Worm (Caenorhabditis elegans) whole organism, mixed stage, embryonic: Measurements from ENCODE around the gene T25B2.1.

ENCODE experiments used
- M03D4.4 ChIP-seq: sonication (generic microtip); optimal IDR thresholded peaks from 2 replicates; lab custom pipeline; 2017; ENCODE audit warnings: mild to moderate bottlenecking, missing genetic modification characterization, missing compliant biosample characterization
- drap-1 ChIP-seq: fragments of 200-800 bp; sonication (Bioruptor generic); optimal IDR thresholded peaks from 3 replicates; lab custom pipeline; 2018; ENCODE audit warnings: mild to moderate bottlenecking, missing genetic modification characterization, missing compliant biosample characterization
- lin-13 ChIP-seq: fragments of 150-350 bp; optimal IDR thresholded peaks from 2 replicates; lab custom pipeline; 2014; ENCODE audit warnings: missing biosample characterization, missing genetic modification characterization
- lsy-2 ChIP-seq: fragments of 150-350 bp; optimal IDR thresholded peaks from 2 replicates; lab custom pipeline; 2014; ENCODE audit warnings: missing biosample characterization, missing genetic modification characterization
- mab-5 ChIP-seq: fragments of 150-350 bp; optimal IDR thresholded peaks from 2 replicates; lab custom pipeline; 2014; ENCODE audit warnings: missing biosample characterization, missing genetic modification characterization
- snpc-4 ChIP-seq: fragments of 150-350 bp; optimal IDR thresholded peaks from 2 replicates; lab custom pipeline; 2014; ENCODE audit warnings: missing biosample characterization, missing genetic modification characterization
- tbx-8 ChIP-seq: fragments of 200-800 bp; sonication (Bioruptor generic); optimal IDR thresholded peaks from 2 replicates; lab custom pipeline; 2018; ENCODE audit warnings: mild to moderate bottlenecking, missing genetic modification characterization, moderate library complexity, missing compliant biosample characterization
- unc-62 ChIP-seq: fragments of 150-350 bp; optimal IDR thresholded peaks from 2 replicates; lab custom pipeline; 2014; ENCODE audit warnings: missing biosample characterization, missing genetic modification reagents, missing genetic modification characterization
- zip-8 ChIP-seq: fragments of 150-350 bp; optimal IDR thresholded peaks from 2 replicates; lab custom pipeline; 2014; ENCODE audit warnings: missing biosample characterization, missing genetic modification characterization

DNA sequence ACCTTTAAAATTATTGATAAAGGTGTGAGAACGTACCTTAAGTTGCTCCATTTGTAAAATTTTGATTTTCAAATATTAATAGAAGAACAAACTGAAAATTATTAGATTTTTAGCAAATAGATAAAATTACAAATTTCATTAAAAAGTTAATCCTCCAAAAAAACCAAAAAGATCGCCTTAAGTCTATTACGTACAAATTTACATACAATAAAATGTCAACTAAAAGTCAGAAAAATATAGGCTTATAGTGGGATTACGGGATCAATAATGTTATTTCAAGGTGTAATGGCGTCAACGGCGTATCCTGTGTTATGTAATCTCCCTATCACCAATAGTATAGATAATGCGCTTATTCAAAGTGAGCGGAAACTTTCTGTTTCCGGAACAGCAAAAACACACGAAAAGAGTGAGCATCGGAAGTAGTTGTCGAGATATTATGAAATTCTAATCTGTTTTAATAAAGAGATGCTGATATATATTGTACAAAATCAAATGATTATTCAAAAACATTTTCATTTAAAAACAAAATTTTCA lies 20.5 kb downstream of the T25B2.1 start, which contains the start of gene ceh-54:
- TF ChIP-seq lin-13 = no peak
- TF ChIP-seq mab-5 (tag; lab: Kevin White, UChicago) = no peak
- no peak for TF ChIP-seq drap-1 (GFP tag; lab: Kevin White, UChicago)
- no peak for TF ChIP-seq zip-8 (tag; lab: Kevin White, UChicago)
- TF ChIP-seq lsy-2 (tag; lab: Kevin White, UChicago) = no peak
- no peak for TF ChIP-seq M03D4.4
- no peak for TF ChIP-seq tbx-8 (GFP tag; lab: Kevin White, UChicago)
- TF ChIP-seq snpc-4 (tag; lab: Kevin White, UChicago) = no peak
- no peak for TF ChIP-seq unc-62 (GFP tag; lab: Kevin White, UChicago)
